Fruit fly (Drosophila melanogaster): ENCODE results near the gene CG17294.

The CG17294 gene

dm6 chr2L:8393122-8393521, 16.3 kb downstream of the CG17294 start, which contains the start of gene Acp29AB:
Acp29AB (minus strand) TSS chr2L:8393222.
- TF ChIP-seq usp (GFP tag; optimal IDR thresholded peaks at IDR 0.05) (no peak), CG8478 (optimal IDR thresholded peaks at IDR 0.05) (no peak), pan (optimal IDR thresholded peaks at IDR 0.05) (no peak), EcR (GFP tag; optimal IDR thresholded peaks at IDR 0.05) (no peak), psq (optimal IDR thresholded peaks at IDR 0.05) (no peak), Dll (optimal IDR thresholded peaks at IDR 0.05) (no peak)

- TF ChIP-seq Dll (optimal IDR thresholded peaks at IDR 0.05) (no peak), pan (optimal IDR thresholded peaks at IDR 0.05) (no peak), psq (optimal IDR thresholded peaks at IDR 0.05) (no peak), usp (GFP tag; optimal IDR thresholded peaks at IDR 0.05) (no peak), CG8478 (optimal IDR thresholded peaks at IDR 0.05) (no peak), EcR (GFP tag; optimal IDR thresholded peaks at IDR 0.05) (no peak)
Observed at dm6 chr2L:8394180-8394579, 17.3 kb downstream of the CG17294 start, which contains the start of gene lectin-29Ca. lectin-29Ca (minus strand) TSS chr2L:8394280.

- TF ChIP-seq Dll (optimal IDR thresholded peaks at IDR 0.05): no peak
- TF ChIP-seq psq (optimal IDR thresholded peaks at IDR 0.05): no peak
- no peak for TF ChIP-seq EcR (GFP tag; optimal IDR thresholded peaks at IDR 0.05)
Observed at dm6 chr2L:8394840-8395239, 18.0 kb downstream of the CG17294 start, which contains the start of gene Peritrophin-15b. Peritrophin-15b (minus strand) TSS chr2L:8394940.

DNA sequence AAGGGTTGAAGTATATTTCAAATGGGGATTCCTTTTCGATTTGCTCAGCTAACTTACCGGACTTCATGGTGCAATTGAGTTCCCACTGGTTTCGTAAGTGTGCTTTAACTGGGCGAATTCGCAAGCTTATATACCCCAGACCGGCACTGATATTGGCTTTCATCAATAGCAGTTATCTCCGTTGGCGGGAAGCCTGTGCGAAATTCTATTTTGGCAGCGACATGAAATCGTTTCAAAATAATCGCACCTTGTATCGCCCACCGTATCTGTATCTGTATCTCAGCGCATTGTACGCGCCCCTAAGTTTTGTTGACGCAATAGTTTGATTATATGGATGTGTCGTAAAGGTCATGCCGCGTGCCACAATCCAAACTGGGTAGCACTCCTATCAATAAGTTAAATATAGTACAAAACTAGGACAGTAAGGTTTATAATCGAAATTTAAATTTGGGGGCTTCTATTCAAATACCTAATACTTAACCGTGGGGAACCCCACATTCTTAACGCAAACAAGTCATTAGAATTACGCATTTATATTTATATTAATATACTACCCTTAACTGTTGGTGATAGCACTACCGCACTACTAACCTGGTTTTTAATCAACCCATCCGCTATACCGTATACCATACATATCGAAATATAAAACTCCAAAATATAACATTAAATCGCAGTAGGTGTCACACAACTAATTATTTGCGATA, 19.3 kb downstream of the CG17294 start, which contains the start of the genes Peritrophin-15a and CG13385:
Gene Peritrophin-15a, minus strand, starts transcription at position 101 of the 704 bp plus-strand sequence.
Gene CG13385, plus strand, starts transcription at position 654 of the 704 bp plus-strand sequence.
- TF ChIP-seq psq (optimal IDR thresholded peaks at IDR 0.05) (no peak), EcR (GFP tag; optimal IDR thresholded peaks at IDR 0.05) (no peak), usp (GFP tag; optimal IDR thresholded peaks at IDR 0.05) (no peak), CG8478 (optimal IDR thresholded peaks at IDR 0.05) (no peak), Dll (optimal IDR thresholded peaks at IDR 0.05) (no peak), pan (optimal IDR thresholded peaks at IDR 0.05) (no peak)

DNA sequence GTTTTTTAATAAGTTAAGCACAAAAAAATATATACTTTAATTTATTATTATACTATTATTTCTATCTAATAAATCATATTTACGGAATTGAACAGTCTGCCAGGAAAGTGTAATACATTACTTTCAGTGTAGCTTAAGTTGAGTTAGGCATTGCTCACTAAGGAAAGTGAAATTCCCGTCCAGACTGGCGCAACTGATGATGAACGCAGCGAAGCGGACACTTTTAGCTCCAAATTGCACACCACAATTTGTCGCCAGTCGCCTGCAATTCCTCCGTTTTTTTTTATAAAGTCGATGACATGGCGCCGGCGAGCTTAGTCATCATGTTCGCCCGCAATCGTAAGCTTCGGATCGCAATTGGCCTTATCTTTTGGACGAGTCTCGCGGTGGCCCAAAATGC, 21.9 kb downstream of the CG17294 start, which contains the start of gene CG13386:
Gene CG13386, plus strand, starts transcription at position 301 of the 400 bp plus-strand sequence.
- TF ChIP-seq Dll (optimal IDR thresholded peaks at IDR 0.05): no peak
- TF ChIP-seq EcR (GFP tag; optimal IDR thresholded peaks at IDR 0.05): no peak
- TF ChIP-seq pan (optimal IDR thresholded peaks at IDR 0.05): no peak
- TF ChIP-seq CG8478 (optimal IDR thresholded peaks at IDR 0.05): no peak
- no peak for TF ChIP-seq usp (GFP tag; optimal IDR thresholded peaks at IDR 0.05)
- TF ChIP-seq psq (optimal IDR thresholded peaks at IDR 0.05): no peak

dm6 chr2L:8399863-8400598, 23.2 kb downstream of the CG17294 start, which contains the start of gene CG31898:
CG31898 (plus strand) TSS chr2L:8400421.
- no peak for TF ChIP-seq EcR (GFP tag; optimal IDR thresholded peaks at IDR 0.05)
- TF ChIP-seq psq (optimal IDR thresholded peaks at IDR 0.05): no peak
- TF ChIP-seq pan (optimal IDR thresholded peaks at IDR 0.05): no peak
- TF ChIP-seq CG8478 (optimal IDR thresholded peaks at IDR 0.05): no peak
- no peak for TF ChIP-seq usp (GFP tag; optimal IDR thresholded peaks at IDR 0.05)
- no peak for TF ChIP-seq Dll (optimal IDR thresholded peaks at IDR 0.05)

- TF ChIP-seq Dll (optimal IDR thresholded peaks at IDR 0.05): no peak
- TF ChIP-seq usp (GFP tag; optimal IDR thresholded peaks at IDR 0.05): no peak
- TF ChIP-seq CG8478 (optimal IDR thresholded peaks at IDR 0.05): no peak
- no peak for TF ChIP-seq EcR (GFP tag; optimal IDR thresholded peaks at IDR 0.05)
- no peak for TF ChIP-seq psq (optimal IDR thresholded peaks at IDR 0.05)
- TF ChIP-seq pan (optimal IDR thresholded peaks at IDR 0.05): no peak
Observed at dm6 chr2L:8402928-8403285, 26.1 kb downstream of the CG17294 start, which contains the start of gene fy. fy (minus strand) TSS chr2L:8403280.

DNA sequence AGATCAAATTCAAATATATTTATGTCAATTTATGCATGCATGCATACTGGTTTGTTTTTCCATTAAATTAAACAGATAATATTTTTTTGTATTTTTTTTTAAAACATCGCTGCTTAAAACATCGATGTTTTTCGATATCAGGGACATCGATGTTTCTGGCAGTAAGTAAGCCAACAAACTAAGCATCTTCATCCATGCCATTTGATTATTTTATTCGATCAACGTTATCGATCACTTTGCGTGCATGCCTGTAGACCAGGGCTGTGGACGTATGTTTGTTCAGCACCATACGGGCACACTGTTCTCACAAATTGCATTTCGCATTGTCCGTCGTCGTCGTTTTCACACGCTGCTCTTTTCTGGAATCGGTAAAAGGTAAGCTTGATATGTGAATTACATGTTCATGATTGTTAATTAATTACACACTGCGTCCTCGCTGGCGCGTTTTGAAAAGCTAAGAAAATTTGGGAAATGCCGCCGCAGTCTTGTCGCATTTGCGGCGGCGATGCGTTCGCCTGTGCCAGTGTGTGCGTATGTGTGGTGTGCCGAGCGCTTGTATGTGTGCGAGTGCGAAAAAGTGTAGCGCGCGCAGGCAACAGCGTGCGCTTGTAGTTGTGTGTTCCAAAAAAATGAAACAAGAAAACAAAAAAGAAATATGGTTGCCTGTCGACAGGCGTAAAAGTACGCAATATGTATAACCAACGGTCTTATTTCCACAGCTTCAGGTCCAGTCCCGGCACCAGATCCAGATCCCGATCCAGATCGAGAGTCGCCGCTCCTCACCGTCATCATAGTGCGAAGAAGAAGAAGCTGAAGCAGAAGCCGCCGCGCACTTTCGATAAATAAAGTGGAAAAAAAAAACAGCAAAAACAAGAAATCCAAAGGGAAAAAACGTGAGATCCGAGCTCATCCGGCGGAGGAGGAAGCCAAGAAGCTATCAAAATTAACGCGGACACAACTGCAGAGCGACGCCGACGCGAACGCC, 26.7 kb downstream of the CG17294 start, which contains the start of gene emb:
Gene emb, plus strand, starts transcription at position 288 of the 985 bp plus-strand sequence.
- TF ChIP-seq usp (GFP tag; optimal IDR thresholded peaks at IDR 0.05): no peak
- no peak for TF ChIP-seq CG8478 (optimal IDR thresholded peaks at IDR 0.05)

DNA sequence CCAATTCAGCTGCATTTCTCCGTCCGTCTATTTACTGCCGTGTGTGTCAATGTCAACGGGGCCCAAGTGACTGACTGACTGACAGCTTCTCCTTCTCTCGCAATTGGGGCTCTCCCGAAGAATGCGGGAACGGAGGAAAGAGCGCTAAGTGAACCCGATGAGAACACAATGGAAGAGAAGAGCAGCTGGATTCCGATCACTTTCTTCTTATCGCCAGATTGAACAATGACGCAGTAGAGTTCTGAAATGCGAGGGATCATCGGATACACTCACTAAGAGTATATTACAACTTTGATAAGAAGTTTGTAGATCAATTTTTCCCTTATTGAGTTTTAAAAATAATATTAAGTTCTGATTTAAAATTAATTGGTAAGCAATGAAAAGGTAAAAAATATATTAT, 34.7 kb downstream of the CG17294 start, which contains the start of gene Naglu:
Gene Naglu, minus strand, starts transcription at position 339 of the 400 bp plus-strand sequence.
- TF ChIP-seq Dll (optimal IDR thresholded peaks at IDR 0.05): no peak

dm6 chr2L:8414887-8415883, 38.4 kb downstream of the CG17294 start, which contains the start of the genes CG13398 and Akap200:
CG13398 (minus strand) TSS chr2L:8415256.
Akap200 (plus strand) TSS chr2L:8415690.
- TF ChIP-seq CG8478 (optimal IDR thresholded peaks at IDR 0.05) (no peak), pan (optimal IDR thresholded peaks at IDR 0.05) (no peak), Dll (optimal IDR thresholded peaks at IDR 0.05) (no peak), EcR (GFP tag; optimal IDR thresholded peaks at IDR 0.05) (no peak), usp (GFP tag; optimal IDR thresholded peaks at IDR 0.05) (no peak), psq (optimal IDR thresholded peaks at IDR 0.05) (no peak)

Data from whole organism.